Fruit fly (Drosophila melanogaster): Measurements from ENCODE around the gene cv-c.

dm6 chr3R:14363172-14363571 lies 118.3 kb downstream of the cv-c start:
- TF ChIP-seq psq (optimal IDR thresholded peaks at IDR 0.05) (no peak), EcR (GFP tag; optimal IDR thresholded peaks at IDR 0.05) (no peak), CG8478 (optimal IDR thresholded peaks at IDR 0.05) (no peak)

Measured in whole organism.